Fruit fly (Drosophila melanogaster): ENCODE data around the gene CG7142.
A peak's percentile ranks its signal among the peaks of the same experiment; 100 is the strongest.

CG7142 gene

dm6 chr3R:18310766-18311367, 31.5 kb upstream of the CG7142 start (continued):
- TF ChIP-seq CG1603 (tag; optimal IDR thresholded peaks at IDR 0.05) (no peak), CG10654 (GFP tag; optimal IDR thresholded peaks at IDR 0.05) (no peak), trh (GFP tag; optimal IDR thresholded peaks at IDR 0.05) (no peak), CG6813 (GFP tag; optimal IDR thresholded peaks at IDR 0.05) (no peak), rib (GFP tag; IDR thresholded peaks at IDR 0.05) (0 out of 2 replicates have a peak, but pooled peaks have one; percentile 40), Hmr (GFP tag; optimal IDR thresholded peaks at IDR 0.05) (peak; percentile 23), so (GFP tag; IDR thresholded peaks at IDR 0.05) (no peak), wek (GFP tag; optimal IDR thresholded peaks at IDR 0.05) (no peak), hth (optimal IDR thresholded peaks at IDR 0.05) (no peak), D19B (GFP tag; optimal IDR thresholded peaks at IDR 0.05) (no peak), Xbp1 (GFP tag; optimal IDR thresholded peaks at IDR 0.05) (no peak), CG6791 (GFP tag; IDR thresholded peaks at IDR 0.05; ENCODE audit: partially characterized antibody) (no peak), CG3281 (GFP tag; optimal IDR thresholded peaks at IDR 0.05) (peak; percentile 51), zf30C (GFP tag; optimal IDR thresholded peaks at IDR 0.05) (no peak), insv (GFP tag; optimal IDR thresholded peaks at IDR 0.05) (no peak), Sry-β (GFP tag; optimal IDR thresholded peaks at IDR 0.05) (no peak), MBD-R2 (GFP tag; IDR thresholded peaks at IDR 0.05) (no peak; the same call in 1 of the 2 replicates), CG7963 (GFP tag; IDR thresholded peaks at IDR 0.05; ENCODE audit: partially characterized antibody) (no peak), CG14710 (tag; optimal IDR thresholded peaks at IDR 0.05) (no peak), CG11456 (GFP tag; IDR thresholded peaks at IDR 0.05) (no peak), E2f1 (GFP tag; IDR thresholded peaks at IDR 0.05) (peak; percentile 51; the same call in 1 of the 2 replicates), CG14050 (GFP tag; IDR thresholded peaks at IDR 0.05) (no peak), CG10431 (GFP tag; optimal IDR thresholded peaks at IDR 0.05) (no peak), CG13624 (GFP tag; optimal IDR thresholded peaks at IDR 0.05) (no peak), pzg (GFP tag; optimal IDR thresholded peaks at IDR 0.05) (no peak), dmrt99B (tag; optimal IDR thresholded peaks at IDR 0.05) (peak; percentile 66), CG7271 (tag; optimal IDR thresholded peaks at IDR 0.05) (no peak), Scr (GFP tag; IDR thresholded peaks at IDR 0.05; ENCODE audit: partially characterized antibody) (peak; percentile 25; the same call in 1 of the 2 replicates), otp (GFP tag; IDR thresholded peaks at IDR 0.05) (0 out of 3 replicates have a peak, but pooled peaks have one; percentile 41), CG11085 (GFP tag; IDR thresholded peaks at IDR 0.05) (peak; percentile 10; the same call in 1 of the 2 replicates), CG14965 (GFP tag; optimal IDR thresholded peaks at IDR 0.05; ENCODE audit: borderline replicate concordance) (no peak), CG42726 (GFP tag; IDR thresholded peaks at IDR 0.05; ENCODE audit: partially characterized antibody) (no peak), MTF-1 (GFP tag; optimal IDR thresholded peaks at IDR 0.05; ENCODE audit: borderline replicate concordance) (no peak), dmrt11E (tag; optimal IDR thresholded peaks at IDR 0.05) (no peak), CG17328 (GFP tag; IDR thresholded peaks at IDR 0.05) (no peak), CG4730 (GFP tag; IDR thresholded peaks at IDR 0.05) (no peak), tio (GFP tag; optimal IDR thresholded peaks at IDR 0.05) (no peak), Jarid2 (GFP tag; optimal IDR thresholded peaks at IDR 0.05) (peak; percentile 12), zfh2 (GFP tag; optimal IDR thresholded peaks at IDR 0.05) (no peak), tx (GFP tag; optimal IDR thresholded peaks at IDR 0.05) (no peak), fu2 (GFP tag; optimal IDR thresholded peaks at IDR 0.05) (no peak), CG10979 (tag; optimal IDR thresholded peaks at IDR 0.05) (no peak), CG18599 (GFP tag; optimal IDR thresholded peaks at IDR 0.05) (no peak), Hr51 (GFP tag; optimal IDR thresholded peaks at IDR 0.05) (no peak), pnt (GFP tag; optimal IDR thresholded peaks at IDR 0.05) (no peak), kni (GFP tag; optimal IDR thresholded peaks at IDR 0.05) (peak; percentile 53), bab2 (GFP tag; optimal IDR thresholded peaks at IDR 0.05) (no peak), Elba2 (GFP tag; optimal IDR thresholded peaks at IDR 0.05) (no peak), br (optimal IDR thresholded peaks at IDR 0.05) (no peak), Atf6 (GFP tag; IDR thresholded peaks at IDR 0.05) (0 out of 2 replicates have a peak, but pooled peaks have one; percentile 26)
